Fruit fly (Drosophila melanogaster): ENCODE measurements around the gene tho2.
A peak's percentile ranks its signal among the peaks of the same experiment; 100 is the strongest.

- TF ChIP-seq Dll (optimal IDR thresholded peaks at IDR 0.05) (no peak), psq (optimal IDR thresholded peaks at IDR 0.05) (no peak), pan (optimal IDR thresholded peaks at IDR 0.05) (no peak), usp (GFP tag; optimal IDR thresholded peaks at IDR 0.05) (no peak), CG8478 (optimal IDR thresholded peaks at IDR 0.05) (no peak), EcR (GFP tag; optimal IDR thresholded peaks at IDR 0.05) (peak in 1 of 2 experiments; percentile 79)
These were observed 24.0 kb upstream of the tho2 start for dm6 chr2L:2168894-2169456.

Data from whole organism.